Worm (Caenorhabditis elegans): Measurements from ENCODE around the gene F18H3.1.

Gene F18H3.1

DNA sequence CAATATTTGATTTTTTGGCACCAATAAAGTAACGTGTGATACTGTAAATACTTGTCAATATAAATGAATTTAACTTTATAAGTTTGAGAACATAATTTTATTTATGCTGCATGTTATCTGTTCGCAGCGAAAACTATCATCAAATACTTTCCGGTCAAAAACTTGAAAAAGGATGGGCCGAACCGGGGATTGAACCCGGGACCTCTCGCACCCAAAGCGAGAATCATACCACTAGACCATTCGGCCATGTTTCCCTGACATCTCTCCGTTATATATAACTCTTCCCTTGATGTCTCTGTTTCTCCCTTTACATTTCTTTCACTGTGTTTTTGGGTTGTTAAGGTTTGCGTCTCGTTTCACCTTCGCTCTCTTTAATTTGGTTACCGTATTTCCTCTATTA, 7.7 kb upstream of the F18H3.1 start (continued):
- TF ChIP-seq nhr-48 (tag; optimal IDR thresholded peaks at IDR 0.05) (peak; percentile 69), daf-8 (GFP tag; IDR thresholded peaks at IDR 0.05) (no peak), T20F7.1 (GFP tag; optimal IDR thresholded peaks at IDR 0.05) (peak; percentile 53), hmg-1.1 (GFP tag; IDR thresholded peaks at IDR 0.05) (peak; percentile 89), daf-12 (tag; optimal IDR thresholded peaks at IDR 0.05) (no peak), F10B5.3 (tag; optimal IDR thresholded peaks at IDR 0.05) (peak; percentile 36), ceh-20 (GFP tag; IDR thresholded peaks at IDR 0.05) (peak; percentile 83), Y5F2A.4 (GFP tag; optimal IDR thresholded peaks at IDR 0.05) (no peak), skn-1 (tag; optimal IDR thresholded peaks at IDR 0.05) (no peak), nhr-237 (tag; optimal IDR thresholded peaks at IDR 0.05) (no peak), mep-1 (tag; optimal IDR thresholded peaks at IDR 0.05) (peak; percentile 59), dmd-9 (GFP tag; IDR thresholded peaks at IDR 0.05) (0 out of 2 replicates have a peak, but pooled peaks have one; percentile 23), ZK337.2 (GFP tag; IDR thresholded peaks at IDR 0.05) (0 out of 2 replicates have a peak, but pooled peaks have one; percentile 64), lin-39 (tag; optimal IDR thresholded peaks at IDR 0.05) (no peak), nhr-42 (GFP tag; IDR thresholded peaks at IDR 0.05) (peak; percentile 59; the same call in 1 of the 2 replicates), tra-1 (GFP tag; IDR thresholded peaks at IDR 0.05) (peak; percentile 69; the same call in 1 of the 2 replicates), ceh-44 (GFP tag; IDR thresholded peaks at IDR 0.05) (peak; percentile 56; the same call in 1 of the 2 replicates), F37D6.2 (tag; optimal IDR thresholded peaks at IDR 0.05) (peak; percentile 26), cey-2 (tag; optimal IDR thresholded peaks at IDR 0.05; ENCODE audit: borderline replicate concordance, insufficient read depth) (no peak), nhr-6 (tag; optimal IDR thresholded peaks at IDR 0.05) (peak; percentile 55), ceh-28 (tag; optimal IDR thresholded peaks at IDR 0.05) (no peak)

DNA sequence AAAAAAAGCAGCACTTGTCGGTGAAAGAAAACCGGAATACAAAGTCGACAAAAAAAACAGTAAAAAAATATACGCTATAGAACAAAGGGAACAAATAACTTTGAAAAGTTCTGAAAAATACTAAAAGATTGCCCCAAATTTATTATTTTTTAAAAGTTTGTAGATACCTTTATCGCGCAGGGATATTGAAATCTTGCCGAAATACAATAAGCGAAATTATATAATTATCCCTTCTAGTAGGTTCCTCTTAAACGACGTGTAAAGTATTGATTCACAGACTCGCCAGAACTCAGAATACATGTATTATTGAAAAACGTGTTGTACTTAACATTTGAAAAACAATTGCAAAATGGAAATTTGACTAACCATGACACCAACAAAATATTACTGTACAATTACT, 5.1 kb upstream of the F18H3.1 start:
- TF ChIP-seq daf-8 (GFP tag; IDR thresholded peaks at IDR 0.05), result no peak
- peak; percentile 82 for TF ChIP-seq spr-1 (tag; optimal IDR thresholded peaks at IDR 0.05)
- TF ChIP-seq nhr-76 (tag; optimal IDR thresholded peaks at IDR 0.05), result peak; percentile 34
- TF ChIP-seq nhr-77 (tag; optimal IDR thresholded peaks at IDR 0.05), result peak; percentile 98
- peak; percentile 92 for TF ChIP-seq aha-1 (tag)
- peak; percentile 77; the same call in 1 of the 2 replicates for TF ChIP-seq pha-4 (GFP tag; IDR thresholded peaks at IDR 0.05)
- TF ChIP-seq pha-4 (tag; optimal IDR thresholded peaks at IDR 0.05), result peak; percentile 43
- no peak for TF ChIP-seq tag-97 (GFP tag; IDR thresholded peaks at IDR 0.05)
- no peak for TF ChIP-seq dmd-8 (GFP tag; IDR thresholded peaks at IDR 0.05)
- peak in 1 of 2 experiments; percentile 42 for TF ChIP-seq hif-1 (tag; optimal IDR thresholded peaks at IDR 0.05)
- no peak for TF ChIP-seq lir-3 (tag; optimal IDR thresholded peaks at IDR 0.05)
- TF ChIP-seq spr-3 (GFP tag; optimal IDR thresholded peaks at IDR 0.05), result peak; percentile 57
- no peak for TF ChIP-seq saeg-2 (GFP tag; IDR thresholded peaks at IDR 0.05)
- TF ChIP-seq hlh-11 (tag; optimal IDR thresholded peaks at IDR 0.05), result peak; percentile 80
- TF ChIP-seq lin-1 (GFP tag; IDR thresholded peaks at IDR 0.05), result 0 out of 2 replicates have a peak, but pooled peaks have one; percentile 11
- no peak for TF ChIP-seq set-16 (GFP tag; IDR thresholded peaks at IDR 0.05)
- TF ChIP-seq zip-11 (GFP tag; IDR thresholded peaks at IDR 0.05), result no peak
- TF ChIP-seq lin-15B (tag; optimal IDR thresholded peaks at IDR 0.05), result no peak
- peak; percentile 75; the same call in 1 of the 2 replicates for TF ChIP-seq mdt-29 (GFP tag; IDR thresholded peaks at IDR 0.05)
- TF ChIP-seq nhr-25 (tag; optimal IDR thresholded peaks at IDR 0.05; ENCODE audit: borderline replicate concordance, insufficient read depth), result no peak
- TF ChIP-seq mes-2 (tag; optimal IDR thresholded peaks at IDR 0.05; ENCODE audit: poor library complexity, severe bottlenecking), result peak; percentile 82
- TF ChIP-seq dmd-9 (GFP tag; IDR thresholded peaks at IDR 0.05), result no peak
- TF ChIP-seq nhr-48 (tag; optimal IDR thresholded peaks at IDR 0.05), result peak; percentile 82
- TF ChIP-seq daf-12 (tag; optimal IDR thresholded peaks at IDR 0.05), result no peak
- peak; percentile 90 for TF ChIP-seq jun-1 (tag; optimal IDR thresholded peaks at IDR 0.05)
- TF ChIP-seq lim-7 (GFP tag; IDR thresholded peaks at IDR 0.05), result no peak
- peak; percentile 62; the same call in 1 of the 2 replicates for TF ChIP-seq tra-1 (GFP tag; IDR thresholded peaks at IDR 0.05)
- TF ChIP-seq egl-43 (GFP tag; IDR thresholded peaks at IDR 0.05), result 0 out of 2 replicates have a peak, but pooled peaks have one; percentile 47
- TF ChIP-seq ZK546.5 (tag; optimal IDR thresholded peaks at IDR 0.05), result peak in 1 of 2 experiments; percentile 27
- TF ChIP-seq dpl-1 (GFP tag; optimal IDR thresholded peaks at IDR 0.05), result peak; percentile 59
- no peak for TF ChIP-seq sdz-12 (GFP tag; optimal IDR thresholded peaks at IDR 0.05)
- peak; percentile 76 for TF ChIP-seq lin-13 (GFP tag; optimal IDR thresholded peaks at IDR 0.05)
- TF ChIP-seq unc-39 (tag; optimal IDR thresholded peaks at IDR 0.05), result no peak
- peak; percentile 83 for TF ChIP-seq dmd-6 (GFP tag; IDR thresholded peaks at IDR 0.05)

Measured in whole organism, L4 larva.